Fruit fly (Drosophila melanogaster): ENCODE measurements around the gene CG10098.

Gene CG10098

dm6 chr3R:7086377-7087200 is 37.8 kb upstream of the CG10098 start, which contains the start of gene alphaTub84B (continued):
- TF ChIP-seq Lpt (GFP tag; optimal IDR thresholded peaks at IDR 0.05) (no peak), CG11695 (GFP tag; IDR thresholded peaks at IDR 0.05) (no peak), CG14860 (GFP tag; IDR thresholded peaks at IDR 0.05; ENCODE audit: partially characterized antibody) (peak; percentile 29; the same call in 1 of the 3 replicates), CG7963 (GFP tag; IDR thresholded peaks at IDR 0.05; ENCODE audit: partially characterized antibody) (0 out of 3 replicates have a peak, but pooled peaks have one; percentile 20), Dip2 (GFP tag; IDR thresholded peaks at IDR 0.05) (no peak), row (GFP tag; IDR thresholded peaks at IDR 0.05) (peak; percentile 28; the same call in 2 of the 3 replicates), sens-2 (GFP tag; IDR thresholded peaks at IDR 0.05) (0 out of 2 replicates have a peak, but pooled peaks have one; percentile 31), CG12299 (tag; optimal IDR thresholded peaks at IDR 0.05) (peak; percentile 31), Neu2 (GFP tag; optimal IDR thresholded peaks at IDR 0.05; ENCODE audit: borderline replicate concordance) (peak; percentile 51), CG4820 (GFP tag; optimal IDR thresholded peaks at IDR 0.05) (no peak), CG17802 (tag; optimal IDR thresholded peaks at IDR 0.05) (peak; percentile 43), CTCF (GFP tag; optimal IDR thresholded peaks at IDR 0.05) (peak; percentile 43), chif (GFP tag; optimal IDR thresholded peaks at IDR 0.05) (peak; percentile 34 to 41), CrebB (tag; optimal IDR thresholded peaks at IDR 0.05) (peak; percentile 81), grn (GFP tag; optimal IDR thresholded peaks at IDR 0.05) (peak; percentile 62), CG4854 (GFP tag; optimal IDR thresholded peaks at IDR 0.05) (peak; percentile 60), stwl (tag; optimal IDR thresholded peaks at IDR 0.05) (peak; percentile 47), ara (GFP tag; IDR thresholded peaks at IDR 0.05) (peak; percentile 55; the same call in 1 of the 2 replicates), MBD-R2 (GFP tag; IDR thresholded peaks at IDR 0.05) (peak; percentile 49), CG15514 (GFP tag; optimal IDR thresholded peaks at IDR 0.05) (peak; percentile 62), gcm2 (GFP tag; optimal IDR thresholded peaks at IDR 0.05) (no peak), zen (tag; optimal IDR thresholded peaks at IDR 0.05) (peak; percentile 34), Oli (tag; optimal IDR thresholded peaks at IDR 0.05) (peak; percentile 20), Hmx (GFP tag; optimal IDR thresholded peaks at IDR 0.05) (no peak), BEAF-32 (GFP tag; optimal IDR thresholded peaks at IDR 0.05) (peak; percentile 56), zf30C (GFP tag; optimal IDR thresholded peaks at IDR 0.05) (peak; percentile 41), CG15479 (GFP tag; optimal IDR thresholded peaks at IDR 0.05) (no peak), Bgb (GFP tag; IDR thresholded peaks at IDR 0.05; ENCODE audit: partially characterized antibody) (peak; percentile 77), tio (GFP tag; optimal IDR thresholded peaks at IDR 0.05) (no peak), D (optimal IDR thresholded peaks at IDR 0.05) (no peak), D (GFP tag; optimal IDR thresholded peaks at IDR 0.05) (peak; percentile 48), Camta (GFP tag; optimal IDR thresholded peaks at IDR 0.05) (peak; percentile 69), gce (GFP tag; IDR thresholded peaks at IDR 0.05) (peak; percentile 59; the same call in 1 of the 3 replicates), Abd-B (GFP tag; optimal IDR thresholded peaks at IDR 0.05) (no peak), CG10462 (GFP tag; optimal IDR thresholded peaks at IDR 0.05) (no peak), CG7928 (GFP tag; optimal IDR thresholded peaks at IDR 0.05) (no peak), seq (GFP tag; IDR thresholded peaks at IDR 0.05) (peak; percentile 44; the same call in 1 of the 2 replicates), Dfd (GFP tag; optimal IDR thresholded peaks at IDR 0.05) (no peak), bcd (GFP tag; optimal IDR thresholded peaks at IDR 0.05) (peak; percentile 42), Fer3 (tag; optimal IDR thresholded peaks at IDR 0.05) (peak; percentile 57), oc (tag; optimal IDR thresholded peaks at IDR 0.05) (no peak), dm (GFP tag; optimal IDR thresholded peaks at IDR 0.05) (peak; percentile 54), CG8281 (tag; optimal IDR thresholded peaks at IDR 0.05) (no peak), gro (GFP tag; optimal IDR thresholded peaks at IDR 0.05) (peak; percentile 89), CG12071 (GFP tag; optimal IDR thresholded peaks at IDR 0.05) (peak; percentile 79), emc (GFP tag; optimal IDR thresholded peaks at IDR 0.05) (peak; percentile 48), CG3726 (GFP tag; IDR thresholded peaks at IDR 0.05) (no peak), CG3407 (GFP tag; optimal IDR thresholded peaks at IDR 0.05) (peak; percentile 68), zfh2 (GFP tag; optimal IDR thresholded peaks at IDR 0.05) (peak; percentile 34)
